Worm (Caenorhabditis elegans) whole organism, young adult: ENCODE data around the gene C06E4.2.

Experiments used
- B0035.1 ChIP-seq: sonication (generic microtip); optimal IDR thresholded peaks from 2 replicates; lab custom pipeline; 2016; ENCODE audit warnings: missing genetic modification characterization, mild to moderate bottlenecking, missing compliant biosample characterization, missing genotype, missing genetic modification reagents
- C17E4.6 ChIP-seq: fragments of 200-800 bp; sonication (Bioruptor generic); IDR thresholded peaks from 2 replicates; pipeline ENCODE4 v1.3.6; 2022; ENCODE audit warnings: missing genetic modification reagents, missing genetic modification characterization, missing compliant biosample characterization
- D2030.7 ChIP-seq: fragments of 200-800 bp; sonication (Bioruptor generic); IDR thresholded peaks from 2 replicates; pipeline ENCODE4 v1.3.6; 2022; ENCODE audit warnings: missing genetic modification reagents, missing genetic modification characterization, missing compliant biosample characterization
- F10E7.11 ChIP-seq: sonication (generic microtip); optimal IDR thresholded peaks from 2 replicates; lab custom pipeline; 2017; ENCODE audit warnings: mild to moderate bottlenecking, missing genetic modification characterization, moderate library complexity, missing compliant biosample characterization
- F23B12.7 ChIP-seq: sonication (generic microtip); optimal IDR thresholded peaks from 2 replicates; lab custom pipeline; 2017; ENCODE audit warnings: missing genetic modification characterization, mild to moderate bottlenecking, missing compliant biosample characterization, antibody characterized with exemption, moderate library complexity; ENCODE audit not compliant: insufficient read depth
- F33H1.4 ChIP-seq: fragments of 200-800 bp; sonication (Bioruptor generic); IDR thresholded peaks from 2 replicates; pipeline ENCODE4 v1.3.6; 2022; ENCODE audit warnings: missing genetic modification reagents, missing genetic modification characterization, missing compliant biosample characterization
- F37B4.10 ChIP-seq: fragments of 200-800 bp; sonication (Bioruptor generic); IDR thresholded peaks from 2 replicates; pipeline ENCODE4 v1.3.6; 2022; ENCODE audit warnings: missing genetic modification characterization, missing compliant biosample characterization
- F39B2.1 ChIP-seq: fragments of 200-800 bp; sonication (Bioruptor generic); IDR thresholded peaks from 2 replicates; pipeline ENCODE4 v1.3.6; 2022; ENCODE audit warnings: missing genetic modification reagents, missing genetic modification characterization, missing compliant biosample characterization
- F52B5.7 ChIP-seq: sonication (generic microtip); optimal IDR thresholded peaks from 2 replicates; lab custom pipeline; 2016; ENCODE audit warnings: mild to moderate bottlenecking, missing genetic modification characterization, missing compliant biosample characterization
- K12H6.12 ChIP-seq: fragments of 200-800 bp; sonication (Bioruptor generic); optimal IDR thresholded peaks from 2 replicates; lab custom pipeline; 2018; ENCODE audit warnings: mild to moderate bottlenecking, missing genetic modification characterization, missing compliant biosample characterization
- T26A5.8 ChIP-seq: sonication (generic microtip); optimal IDR thresholded peaks from 2 replicates; lab custom pipeline; 2016; ENCODE audit warnings: missing genetic modification characterization, missing compliant biosample characterization
- aptf-3 ChIP-seq: fragments of 200-800 bp; sonication (Bioruptor generic); IDR thresholded peaks from 2 replicates; pipeline ENCODE4 v1.3.6; 2022; ENCODE audit warnings: missing genetic modification characterization, missing compliant biosample characterization
- attf-5 ChIP-seq: fragments of 200-800 bp; sonication (Bioruptor generic); optimal IDR thresholded peaks from 2 replicates; lab custom pipeline; 2018; ENCODE audit warnings: mild to moderate bottlenecking, missing genetic modification characterization, missing compliant biosample characterization
- bed-2 ChIP-seq: fragments of 200-800 bp; sonication (Bioruptor generic); IDR thresholded peaks from 2 replicates; pipeline ENCODE4 v1.3.6; 2022; ENCODE audit warnings: missing genetic modification reagents, missing genetic modification characterization, missing compliant biosample characterization
- ccch-3 ChIP-seq: fragments of 200-800 bp; sonication (Bioruptor generic); optimal IDR thresholded peaks from 2 replicates; lab custom pipeline; 2018; ENCODE audit warnings: mild to moderate bottlenecking, missing genetic modification characterization, missing compliant biosample characterization
- cebp-1 ChIP-seq, 2 experiments: fragments of 200-800 bp in 1 of 2; sonication (Bioruptor generic) in 1 of 2; sonication (generic microtip) in 1 of 2; IDR thresholded peaks in 1 of 2; optimal IDR thresholded peaks in 1 of 2; 2 replicates each; pipeline versions ENCODE4 v1.3.6 to Lab custom; 2017 to 2022; ENCODE audit warnings: missing compliant biosample characterization in 2 of 2, missing genetic modification characterization in 2 of 2, mild to moderate bottlenecking in 1 of 2, missing genetic modification reagents in 1 of 2, moderate library complexity in 1 of 2
- ceh-27 ChIP-seq: fragments of 200-800 bp; sonication (Bioruptor generic); optimal IDR thresholded peaks from 2 replicates; lab custom pipeline; 2018; ENCODE audit warnings: mild to moderate bottlenecking, missing genetic modification characterization, moderate library complexity, missing compliant biosample characterization
- ceh-40 ChIP-seq: fragments of 200-800 bp; sonication (Bioruptor generic); IDR thresholded peaks from 2 replicates; pipeline ENCODE4 v1.3.6; 2022; ENCODE audit warnings: missing genetic modification characterization, missing compliant biosample characterization
- ceh-58 ChIP-seq: fragments of 200-800 bp; sonication (Bioruptor generic); IDR thresholded peaks from 2 replicates; pipeline ENCODE4 v1.3.6; 2022; ENCODE audit warnings: missing genetic modification characterization, missing compliant biosample characterization
- ceh-79 ChIP-seq: sonication (generic microtip); optimal IDR thresholded peaks from 2 replicates; lab custom pipeline; 2017; ENCODE audit warnings: mild to moderate bottlenecking, missing genetic modification characterization, missing compliant biosample characterization
- dox-1 ChIP-seq: fragments of 200-800 bp; sonication (Bioruptor generic); IDR thresholded peaks from 2 replicates; pipeline ENCODE4 v1.3.6; 2022; ENCODE audit warnings: missing genetic modification reagents, missing genetic modification characterization, missing compliant biosample characterization
- dpl-1 ChIP-seq: fragments of 150-350 bp; optimal IDR thresholded peaks from 2 replicates; lab custom pipeline; 2014; ENCODE audit warnings: missing biosample characterization, missing genetic modification reagents, missing genetic modification characterization
- efl-1 ChIP-seq: fragments of 150-350 bp; optimal IDR thresholded peaks from 2 replicates; lab custom pipeline; 2014; ENCODE audit warnings: missing biosample characterization, missing genetic modification reagents, missing genetic modification characterization
- egrh-3 ChIP-seq: fragments of 200-800 bp; sonication (Bioruptor generic); IDR thresholded peaks from 2 replicates; pipeline ENCODE4 v1.3.6; 2022; ENCODE audit warnings: missing genetic modification reagents, missing genetic modification characterization, missing compliant biosample characterization
- ekl-4 ChIP-seq: fragments of 200-800 bp; sonication (Bioruptor generic); IDR thresholded peaks from 2 replicates; pipeline ENCODE4 v1.3.6; 2022; ENCODE audit warnings: missing genetic modification reagents, missing genetic modification characterization, missing compliant biosample characterization
- ets-4 ChIP-seq: fragments of 200-800 bp; sonication (Bioruptor generic); optimal IDR thresholded peaks from 2 replicates; lab custom pipeline; 2018; ENCODE audit warnings: mild to moderate bottlenecking, missing genetic modification characterization, missing compliant biosample characterization
- him-1 ChIP-seq: sonication (generic microtip); optimal IDR thresholded peaks from 2 replicates; lab custom pipeline; 2016; ENCODE audit warnings: missing genotype, missing genetic modification reagents, missing genetic modification characterization, missing compliant biosample characterization
- hlh-12 ChIP-seq: sonication (generic microtip); optimal IDR thresholded peaks from 2 replicates; lab custom pipeline; 2016; ENCODE audit warnings: missing genetic modification characterization, missing compliant biosample characterization
- hmg-1.2 ChIP-seq: fragments of 200-800 bp; sonication (Bioruptor generic); IDR thresholded peaks from 2 replicates; pipeline ENCODE4 v1.3.6; 2022; ENCODE audit warnings: missing genetic modification reagents, missing genetic modification characterization, missing compliant biosample characterization
- hrde-1 ChIP-seq: sonication (generic microtip); optimal IDR thresholded peaks from 2 replicates; lab custom pipeline; 2016; ENCODE audit warnings: missing genetic modification characterization, mild to moderate bottlenecking, missing compliant biosample characterization, moderate library complexity, missing genotype, missing genetic modification reagents, borderline replicate concordance
- lin-26 ChIP-seq: fragments of 200-800 bp; sonication (Bioruptor generic); IDR thresholded peaks from 2 replicates; pipeline ENCODE4 v1.3.6; 2022; ENCODE audit warnings: missing genetic modification reagents, missing genetic modification characterization, missing compliant biosample characterization
- lin-35 ChIP-seq, 3 experiments: fragments of 150-350 bp in 2 of 3; sonication (generic microtip) in 1 of 3; optimal IDR thresholded peaks; 2 replicates each; lab custom pipeline; 2014 to 2018; ENCODE audit warnings: missing biosample characterization in 3 of 3, missing genetic modification characterization in 3 of 3, missing genetic modification reagents in 3 of 3
- lsl-1 ChIP-seq: fragments of 200-800 bp; sonication (Bioruptor generic); optimal IDR thresholded peaks from 2 replicates; lab custom pipeline; 2018; ENCODE audit warnings: mild to moderate bottlenecking, missing genetic modification characterization, moderate library complexity, missing compliant biosample characterization
- lsy-27 ChIP-seq: sonication (generic microtip); optimal IDR thresholded peaks from 2 replicates; lab custom pipeline; 2017; ENCODE audit warnings: missing genetic modification characterization, mild to moderate bottlenecking, missing compliant biosample characterization, antibody characterized with exemption, missing genotype, borderline replicate concordance; ENCODE audit not compliant: insufficient read depth
- madf-3 ChIP-seq: fragments of 200-800 bp; sonication (Bioruptor generic); IDR thresholded peaks from 2 replicates; pipeline ENCODE4 v1.3.6; 2022; ENCODE audit warnings: missing genetic modification reagents, missing genetic modification characterization, missing compliant biosample characterization
- madf-6 ChIP-seq: fragments of 200-800 bp; sonication (Bioruptor generic); IDR thresholded peaks from 2 replicates; pipeline ENCODE4 v1.3.6; 2022; ENCODE audit warnings: missing genetic modification reagents, missing genetic modification characterization, missing compliant biosample characterization
- nfyb-1 ChIP-seq: fragments of 200-800 bp; sonication (Bioruptor generic); IDR thresholded peaks from 2 replicates; pipeline ENCODE4 v1.3.6; 2022; ENCODE audit warnings: missing genetic modification reagents, missing genetic modification characterization, missing compliant biosample characterization
- nhr-27 ChIP-seq: fragments of 200-800 bp; sonication (Bioruptor generic); optimal IDR thresholded peaks from 2 replicates; lab custom pipeline; 2018; ENCODE audit warnings: mild to moderate bottlenecking, missing genetic modification characterization, moderate library complexity, missing compliant biosample characterization
- rpc-1 ChIP-seq, 2 experiments: fragments of 150-350 bp in 1 of 2; sonication (generic microtip) in 1 of 2; optimal IDR thresholded peaks; 2 replicates each; lab custom pipeline; 2014 to 2018; ENCODE audit warnings: missing biosample characterization in 1 of 2, missing genetic modification characterization in 1 of 2, missing genetic modification reagents in 1 of 2, missing genotype in 1 of 2
- snpc-1.1 ChIP-seq: sonication (generic microtip); optimal IDR thresholded peaks from 2 replicates; lab custom pipeline; 2017; ENCODE audit warnings: missing genetic modification characterization, mild to moderate bottlenecking, missing compliant biosample characterization, antibody characterized with exemption, moderate library complexity, missing genotype, missing genetic modification reagents; ENCODE audit not compliant: insufficient read depth
- tbx-9 ChIP-seq: sonication (generic microtip); optimal IDR thresholded peaks from 2 replicates; lab custom pipeline; 2016; ENCODE audit warnings: borderline replicate concordance, missing genetic modification characterization, inconsistent platforms, missing compliant biosample characterization
- unc-130 ChIP-seq: sonication (generic microtip); optimal IDR thresholded peaks from 2 replicates; lab custom pipeline; 2016; ENCODE audit warnings: missing genetic modification reagents, missing genetic modification characterization, missing compliant biosample characterization
- unc-62 ChIP-seq: fragments of 150-350 bp; optimal IDR thresholded peaks from 2 replicates; lab custom pipeline; 2014; ENCODE audit warnings: missing biosample characterization, missing genetic modification reagents, missing genetic modification characterization
- ztf-22 ChIP-seq: fragments of 200-800 bp; sonication (Bioruptor generic); optimal IDR thresholded peaks from 2 replicates; lab custom pipeline; 2018; ENCODE audit warnings: mild to moderate bottlenecking, missing genetic modification characterization, moderate library complexity, missing compliant biosample characterization
- ztf-25 ChIP-seq: fragments of 200-800 bp; sonication (Bioruptor generic); IDR thresholded peaks from 2 replicates; pipeline ENCODE4 v1.3.6; 2022; ENCODE audit warnings: missing genetic modification reagents, missing genetic modification characterization, missing compliant biosample characterization
- ztf-28 ChIP-seq: fragments of 200-800 bp; sonication (Bioruptor generic); IDR thresholded peaks from 2 replicates; pipeline ENCODE4 v1.3.6; 2022; ENCODE audit warnings: missing genetic modification reagents, missing genetic modification characterization, missing compliant biosample characterization
- ztf-6 ChIP-seq: fragments of 200-800 bp; sonication (Bioruptor generic); IDR thresholded peaks from 2 replicates; pipeline ENCODE4 v1.3.6; 2022; ENCODE audit warnings: missing genetic modification reagents, missing genetic modification characterization, missing compliant biosample characterization

The C06E4.2 gene

DNA sequence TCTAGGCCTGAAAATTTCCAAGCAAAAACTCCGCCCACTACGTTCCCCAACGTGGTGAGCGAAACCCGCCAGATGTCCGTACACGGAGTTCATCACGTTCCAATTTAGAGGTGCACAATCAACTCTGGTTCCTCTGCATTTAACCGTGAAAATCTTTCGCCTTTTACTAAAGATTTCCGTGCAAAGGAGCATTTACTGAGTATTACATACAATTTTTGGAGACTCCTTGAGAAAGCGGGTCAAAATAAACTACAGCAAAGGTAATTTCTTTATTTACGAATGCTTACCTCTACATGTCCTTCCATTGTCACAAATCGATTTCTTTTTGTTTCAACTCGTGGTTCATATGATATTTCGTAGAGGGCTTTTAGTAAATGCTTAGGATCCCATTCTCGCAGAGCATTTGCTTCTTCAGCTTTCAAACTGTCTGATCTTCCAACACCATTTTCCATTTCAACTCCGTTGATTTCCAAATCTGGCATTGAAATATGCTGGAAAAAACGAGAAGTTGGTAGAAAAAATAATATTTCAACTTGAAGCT lies 39.9 kb downstream of the C06E4.2 start, which contains the start of gene F42C5.9:
Gene F42C5.9, minus strand, starts transcription at position 491 of the 541 bp plus-strand sequence.
- peak; percentile 79 for TF ChIP-seq dox-1 (GFP tag; lab: Robert Waterston, UW)
- TF ChIP-seq hmg-1.2 (GFP tag; lab: Robert Waterston, UW) = peak; percentile 93
- TF ChIP-seq cebp-1 (GFP tag; IDR thresholded peaks at IDR 0.05; lab: Robert Waterston, UW) = no peak
- TF ChIP-seq cebp-1 (tag; optimal IDR thresholded peaks at IDR 0.05; lab: Kevin White, UChicago) = no peak
- TF ChIP-seq hlh-12 (tag; lab: Kevin White, UChicago) = no peak
- peak; percentile 81 for TF ChIP-seq F23B12.7
- TF ChIP-seq T26A5.8 (tag; lab: Kevin White, UChicago) = no peak
- TF ChIP-seq lsl-1 (GFP tag; lab: Kevin White, UChicago) = peak; percentile 70
- no peak for TF ChIP-seq ztf-25 (GFP tag; lab: Robert Waterston, UW)
- TF ChIP-seq ets-4 (GFP tag; lab: Kevin White, UChicago) = no peak
- TF ChIP-seq F10E7.11 (tag; lab: Kevin White, UChicago) = no peak
- TF ChIP-seq K12H6.12 = no peak
- TF ChIP-seq nhr-27 (tag; lab: Kevin White, UChicago) = no peak
- TF ChIP-seq snpc-1.1 (tag; lab: Kevin White, UChicago) = peak; percentile 98
- peak; percentile 94 for TF ChIP-seq D2030.7 (GFP tag; lab: Robert Waterston, UW)
- TF ChIP-seq egrh-3 (GFP tag; lab: Robert Waterston, UW) = no peak
- no peak for TF ChIP-seq rpc-1 (optimal IDR thresholded peaks at IDR 0.05; lab: Kevin White, UChicago)
- TF ChIP-seq rpc-1 (tag; optimal IDR thresholded peaks at IDR 0.05; lab: Kevin White, UChicago) = peak; percentile 9
- TF ChIP-seq lin-35 (GFP tag; optimal IDR thresholded peaks at IDR 0.05; lab: Kevin White, UChicago) = no peak
- 0 out of 2 replicates have a peak, but pooled peaks have one; percentile 30 for TF ChIP-seq ztf-28 (GFP tag; lab: Robert Waterston, UW)
- TF ChIP-seq dpl-1 (GFP tag; lab: Kevin White, UChicago) = no peak
- peak; percentile 77 for TF ChIP-seq ekl-4
- TF ChIP-seq efl-1 (GFP tag; lab: Kevin White, UChicago) = peak; percentile 35
- TF ChIP-seq ztf-6 (GFP tag; lab: Robert Waterston, UW) = no peak
- TF ChIP-seq F52B5.7 = no peak
- peak; percentile 98 for TF ChIP-seq madf-6 (GFP tag; lab: Robert Waterston, UW)
- TF ChIP-seq F37B4.10 (GFP tag; lab: Robert Waterston, UW) = no peak
- TF ChIP-seq unc-62 (GFP tag; lab: Kevin White, UChicago) = no peak
- no peak for TF ChIP-seq C17E4.6 (GFP tag; lab: Robert Waterston, UW)
- 0 out of 2 replicates have a peak, but pooled peaks have one; percentile 71 for TF ChIP-seq F39B2.1 (GFP tag; lab: Robert Waterston, UW)
- TF ChIP-seq lsy-27 (tag; lab: Kevin White, UChicago) = peak; percentile 58
- TF ChIP-seq unc-130 (GFP tag; lab: Kevin White, UChicago) = peak; percentile 42
- TF ChIP-seq hrde-1 (tag; lab: Kevin White, UChicago) = peak; percentile 80
- no peak for TF ChIP-seq B0035.1 (tag; lab: Kevin White, UChicago)
- TF ChIP-seq attf-5 (GFP tag; lab: Kevin White, UChicago) = no peak
- peak; percentile 57 for TF ChIP-seq him-1 (tag; lab: Kevin White, UChicago)
- TF ChIP-seq ceh-40 (GFP tag; lab: Robert Waterston, UW) = no peak
- TF ChIP-seq F33H1.4 = peak; percentile 80
- TF ChIP-seq bed-2 (GFP tag; lab: Robert Waterston, UW) = no peak
- no peak for TF ChIP-seq aptf-3 (GFP tag; lab: Robert Waterston, UW)
- TF ChIP-seq ccch-3 (GFP tag; lab: Kevin White, UChicago) = no peak
- peak; percentile 41; the same call in 1 of the 2 replicates for TF ChIP-seq lin-26 (GFP tag; lab: Robert Waterston, UW)
- no peak for TF ChIP-seq ceh-27 (GFP tag; lab: Kevin White, UChicago)
- no peak for TF ChIP-seq tbx-9 (tag; lab: Kevin White, UChicago)
- TF ChIP-seq nfyb-1 (GFP tag; lab: Robert Waterston, UW) = peak; percentile 66; the same call in 1 of the 2 replicates
- no peak for TF ChIP-seq ztf-22
- no peak for TF ChIP-seq madf-3
- no peak for TF ChIP-seq ceh-58 (GFP tag; lab: Robert Waterston, UW)
- no peak for TF ChIP-seq ceh-79 (tag; lab: Kevin White, UChicago)
